Worm (Caenorhabditis elegans) whole organism, L4 larva: Measurements from ENCODE around the gene his-70.

Source experiments
- ces-1 ChIP-seq: fragments of 150-350 bp; sonication (generic microtip); optimal IDR thresholded peaks from 4 replicates; lab custom pipeline; 2014; ENCODE audit warnings: missing biosample characterization, missing genetic modification reagents, missing genetic modification characterization
- madf-9 ChIP-seq: fragments of 200-800 bp; sonication (Bioruptor generic); conservative IDR thresholded peaks from 2 replicates; pipeline ENCODE4 v1.3.6; 2022; ENCODE audit warnings: missing genetic modification reagents, missing genetic modification characterization, missing compliant biosample characterization
- nhr-41 ChIP-seq: fragments of 200-800 bp; sonication (Bioruptor generic); IDR thresholded peaks from 2 replicates; pipeline ENCODE4 v1.3.6; 2022; ENCODE audit warnings: missing genetic modification reagents, missing genetic modification characterization, missing compliant biosample characterization

The his-70 gene

ce11 chrIII:4010168-4010567, 49.8 kb downstream of the his-70 start (continued):
- TF ChIP-seq madf-9, result no peak
- no peak for TF ChIP-seq ces-1 (GFP tag; lab: Kevin White, UChicago)
- TF ChIP-seq nhr-41 (GFP tag; lab: Robert Waterston, UW), result no peak
